Fruit fly (Drosophila melanogaster) S2 (cell line): ENCODE measurements around the gene CG3224.
A peak's percentile ranks its signal among the peaks of the same experiment; 100 is the strongest.

ENCODE experiments used
- CG8478 ChIP-seq: fragments of >200 bp; optimal IDR thresholded peaks from 2 replicates; lab custom pipeline; 2018
- CTCF ChIP-seq, 2 experiments: fragments of >200 bp; optimal IDR thresholded peaks; 2 replicates each; lab custom pipeline; 2018

The CG3224 gene

dm6 chrX:6700263-6700989 lies 39.2 kb upstream of the CG3224 start:
- TF ChIP-seq CTCF (optimal IDR thresholded peaks at IDR 0.05; lab: Kevin White, UChicago): no peak
- TF ChIP-seq CG8478 (lab: Kevin White, UChicago): no peak

DNA sequence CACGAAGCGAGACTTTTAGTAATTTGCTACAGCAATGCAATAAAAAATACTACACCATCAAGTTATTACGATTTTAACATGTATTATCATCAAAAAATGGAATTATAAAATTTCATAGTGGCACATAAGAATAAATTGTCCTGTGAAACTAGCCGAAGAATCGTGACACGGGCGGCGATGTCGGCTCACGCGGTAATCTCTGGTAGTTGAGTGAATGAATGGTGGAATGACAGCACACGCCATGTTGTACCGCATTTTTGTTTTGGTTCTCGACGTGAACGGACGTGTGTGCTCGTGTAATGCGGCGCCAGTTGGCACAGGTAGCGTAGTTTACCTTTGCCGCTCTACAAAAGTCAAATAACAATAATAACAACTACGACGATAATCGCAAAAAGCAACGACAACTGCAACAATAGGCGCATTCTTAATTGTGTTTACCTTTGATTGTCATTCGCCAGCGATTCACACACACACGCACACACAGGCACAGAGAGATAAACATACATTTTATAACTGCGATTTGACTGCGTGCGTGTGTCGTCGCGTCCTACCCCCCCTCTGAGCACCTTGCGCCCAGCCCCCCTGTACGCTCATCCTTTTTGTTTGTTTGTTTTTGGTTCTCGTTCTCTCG lies 38.1 kb upstream of the CG3224 start, which contains the start of gene CG14441:
Gene CG14441, plus strand, starts transcription at position 254 of the 631 bp plus-strand sequence.
- TF ChIP-seq CTCF (optimal IDR thresholded peaks at IDR 0.05; lab: Kevin White, UChicago): no peak
- no peak for TF ChIP-seq CG8478 (lab: Kevin White, UChicago)

DNA sequence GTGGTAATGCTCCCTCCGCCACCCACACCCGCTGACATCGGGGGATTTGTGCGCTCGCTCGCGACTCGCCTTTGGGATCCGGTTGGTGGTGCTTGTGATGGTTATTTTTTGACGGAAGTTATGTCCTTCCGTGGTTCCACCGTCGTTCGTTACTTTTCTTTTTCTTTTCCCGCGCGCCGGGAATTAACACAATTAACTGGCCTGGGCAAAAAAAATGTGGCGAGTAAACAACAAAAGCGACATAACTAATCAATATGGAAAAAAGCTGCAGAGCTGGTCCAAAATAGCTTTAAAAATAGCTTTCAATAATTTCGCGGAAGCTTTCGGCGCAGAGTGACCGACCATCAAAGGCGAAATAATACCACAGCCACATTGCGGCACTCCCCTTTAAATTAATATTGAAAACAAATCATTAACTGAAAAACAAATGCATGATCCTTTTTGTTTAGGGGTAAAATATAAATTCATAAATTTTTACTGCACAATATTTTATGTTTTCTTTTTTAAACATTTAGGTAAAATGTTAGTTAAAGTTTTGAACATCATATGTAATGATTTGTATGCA lies 37.1 kb upstream of the CG3224 start, which contains the start of gene CG14440:
Gene CG14440, minus strand, starts transcription at position 320 of the 565 bp plus-strand sequence.
- TF ChIP-seq CTCF (optimal IDR thresholded peaks at IDR 0.05; lab: Kevin White, UChicago): no peak
- no peak for TF ChIP-seq CG8478 (lab: Kevin White, UChicago)

DNA sequence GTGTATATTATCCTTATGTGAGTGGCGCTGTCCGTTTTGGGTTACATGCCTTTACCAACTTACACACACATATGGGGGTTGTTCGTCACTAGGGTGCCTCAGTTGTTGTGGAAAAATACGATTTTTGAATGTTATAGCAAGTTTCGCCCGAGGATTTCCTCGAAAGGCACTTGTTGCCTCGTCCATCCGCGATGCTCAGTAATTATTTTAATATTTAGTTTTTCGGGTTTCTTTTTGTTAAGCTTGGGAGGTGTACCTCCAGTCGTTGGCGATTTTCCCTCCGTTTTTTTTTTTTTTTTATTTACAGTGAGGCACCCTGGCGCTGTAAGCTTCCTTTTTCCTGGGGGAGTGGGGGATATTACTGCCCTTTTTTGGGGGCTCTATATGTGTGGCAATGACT lies 35.2 kb upstream of the CG3224 start:
- TF ChIP-seq CTCF (optimal IDR thresholded peaks at IDR 0.05; lab: Kevin White, UChicago) (no peak), CG8478 (lab: Kevin White, UChicago) (no peak)

DNA sequence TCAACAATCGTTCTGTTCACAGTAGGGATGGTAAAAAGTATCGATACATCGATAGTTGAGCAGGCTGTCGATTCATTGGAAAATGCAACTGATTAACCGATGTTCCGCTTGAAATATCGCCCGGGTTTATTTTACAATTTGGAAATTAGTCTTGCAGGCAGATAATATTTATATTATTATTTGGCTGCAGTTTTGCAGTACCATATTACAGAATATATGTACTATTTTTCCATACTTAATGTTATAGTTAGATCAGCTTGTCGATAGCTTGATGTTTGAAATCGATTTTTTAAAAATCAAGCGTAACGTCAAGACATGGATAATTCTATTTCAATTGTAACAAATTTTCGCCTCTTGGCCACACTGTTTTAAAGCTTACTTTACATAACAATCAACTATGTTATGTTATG lies 33.7 kb upstream of the CG3224 start, which contains the start of gene CG14442:
Gene CG14442, minus strand, starts transcription at position 29 of the 410 bp plus-strand sequence.
- TF ChIP-seq CG8478 (lab: Kevin White, UChicago): no peak
- TF ChIP-seq CTCF (optimal IDR thresholded peaks at IDR 0.05; lab: Kevin White, UChicago): no peak

dm6 chrX:6694105-6694788 lies 33.0 kb upstream of the CG3224 start:
- TF ChIP-seq CG8478 (lab: Kevin White, UChicago) (no peak), CTCF (optimal IDR thresholded peaks at IDR 0.05; lab: Kevin White, UChicago) (no peak)

DNA sequence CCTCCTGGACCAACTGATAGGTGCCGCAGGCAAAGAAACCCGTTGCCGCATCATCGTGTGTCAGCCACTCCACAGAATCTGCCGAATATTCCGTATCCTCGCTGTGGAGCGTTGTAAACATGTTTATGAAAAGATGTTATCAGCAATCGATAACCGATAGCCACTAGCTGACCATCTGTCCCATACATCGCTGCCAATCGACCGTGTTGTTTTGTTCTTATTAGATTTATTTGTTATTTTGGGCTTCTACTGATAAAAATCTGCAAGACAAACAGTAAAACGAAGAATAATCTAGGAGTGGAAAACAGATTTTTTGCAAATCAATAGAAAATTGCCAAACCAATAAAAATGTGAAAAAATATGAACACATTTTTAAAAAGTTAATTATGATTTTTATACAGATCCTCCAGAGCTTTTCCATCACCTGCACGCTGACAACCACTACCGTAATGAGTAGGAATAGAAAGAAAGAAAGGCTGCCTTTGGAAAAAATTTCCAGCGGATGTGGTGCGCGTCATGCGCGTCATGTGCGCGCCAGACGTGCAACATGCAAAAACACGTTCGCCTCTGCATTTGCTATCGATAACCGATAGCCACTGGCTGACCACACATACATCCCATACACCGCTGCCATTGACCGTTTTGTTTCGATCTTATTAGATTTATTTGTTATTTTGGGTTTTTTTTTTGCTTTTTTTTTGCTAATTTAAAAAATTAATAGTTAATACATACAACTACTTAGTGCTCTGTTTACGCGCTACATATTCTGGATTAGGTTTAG lies 27.5 kb upstream of the CG3224 start, which contains the start of gene CG3184:
Gene CG3184, minus strand, starts transcription at position 155 of the 781 bp plus-strand sequence.
- TF ChIP-seq CTCF (optimal IDR thresholded peaks at IDR 0.05; lab: Kevin White, UChicago) (no peak), CG8478 (lab: Kevin White, UChicago) (no peak)

- TF ChIP-seq CG8478 (lab: Kevin White, UChicago) (no peak), CTCF (optimal IDR thresholded peaks at IDR 0.05; lab: Kevin White, UChicago) (no peak)
Measured at dm6 chrX:6687267-6687666, 26.0 kb upstream of the CG3224 start, which contains the start of gene CG44303. CG44303 (minus strand) TSS chrX:6687420.

- TF ChIP-seq CTCF (optimal IDR thresholded peaks at IDR 0.05; lab: Kevin White, UChicago): peak in 1 of 2 experiments; percentile 37
- TF ChIP-seq CG8478 (lab: Kevin White, UChicago): no peak
Measured at dm6 chrX:6683635-6684499, 22.6 kb upstream of the CG3224 start, which contains the start of gene Pink1. Pink1 (plus strand) TSS chrX:6683798.

dm6 chrX:6681467-6681866 lies 20.2 kb upstream of the CG3224 start, which contains the start of gene Fum2:
Fum2 (plus strand) TSS chrX:6681767.
- no peak for TF ChIP-seq CG8478 (lab: Kevin White, UChicago)
- no peak for TF ChIP-seq CTCF (optimal IDR thresholded peaks at IDR 0.05; lab: Kevin White, UChicago)

DNA sequence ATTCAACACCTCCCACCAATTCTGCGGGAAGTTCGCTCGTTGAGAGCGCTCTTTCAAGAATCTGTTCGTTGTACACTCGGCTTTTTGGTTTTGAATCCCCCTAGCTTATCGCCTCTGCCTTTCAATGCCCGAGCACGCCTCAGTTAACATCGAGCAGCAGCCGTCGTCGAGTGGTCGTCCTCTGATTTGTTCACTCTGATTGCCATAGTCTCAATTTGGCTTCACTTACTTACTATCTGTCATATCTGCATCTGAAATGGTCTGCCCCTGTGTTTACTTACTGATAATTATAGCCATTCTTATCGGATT lies 18.2 kb upstream of the CG3224 start:
- TF ChIP-seq CTCF (optimal IDR thresholded peaks at IDR 0.05; lab: Kevin White, UChicago) (no peak), CG8478 (lab: Kevin White, UChicago) (no peak)

DNA sequence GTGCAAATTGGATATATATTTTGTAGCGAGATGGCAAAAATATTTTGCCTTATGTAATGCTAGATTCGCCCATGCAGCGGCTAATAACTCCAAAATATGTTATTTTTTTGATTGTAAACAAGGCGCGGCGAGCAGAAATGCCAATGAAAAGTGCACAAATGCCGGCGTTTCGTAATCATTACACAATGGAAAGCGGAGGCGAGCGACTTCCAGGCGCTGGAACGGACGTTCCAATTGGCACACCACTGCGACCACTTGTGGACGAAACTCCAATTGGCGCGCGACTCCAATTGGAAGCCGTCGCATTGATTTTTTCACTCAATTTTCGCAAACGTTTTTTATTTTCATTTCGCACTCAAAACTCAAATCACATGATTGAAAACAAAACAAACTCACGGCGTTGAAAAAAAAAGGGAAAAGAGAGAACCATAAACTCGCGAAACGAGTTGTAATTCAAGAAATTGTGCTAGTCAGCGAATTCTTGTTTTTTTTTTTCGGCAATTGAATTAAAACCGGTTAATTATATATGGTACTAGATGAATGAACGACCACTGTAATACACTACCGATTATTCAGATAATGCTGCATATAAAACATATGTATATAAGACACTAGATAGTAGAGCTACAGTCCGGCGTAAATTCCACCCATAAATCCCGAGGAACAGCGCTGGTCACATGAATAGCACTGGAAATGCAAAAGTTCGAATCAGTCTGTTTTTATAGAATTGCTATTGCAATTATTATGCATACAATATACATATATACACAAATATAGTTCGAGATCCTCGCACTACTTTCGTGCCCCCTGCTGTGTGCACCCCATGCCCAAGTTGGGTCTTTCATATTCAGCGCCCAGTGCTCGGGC lies 17.6 kb upstream of the CG3224 start, which contains the start of gene ND-ASHI:
Gene ND-ASHI, minus strand, starts transcription at position 484 of the 867 bp plus-strand sequence.
- no peak for TF ChIP-seq CTCF (optimal IDR thresholded peaks at IDR 0.05; lab: Kevin White, UChicago)
- TF ChIP-seq CG8478 (lab: Kevin White, UChicago): no peak
